Worm (Caenorhabditis elegans): ENCODE data around the gene clec-182.

clec-182 gene

DNA sequence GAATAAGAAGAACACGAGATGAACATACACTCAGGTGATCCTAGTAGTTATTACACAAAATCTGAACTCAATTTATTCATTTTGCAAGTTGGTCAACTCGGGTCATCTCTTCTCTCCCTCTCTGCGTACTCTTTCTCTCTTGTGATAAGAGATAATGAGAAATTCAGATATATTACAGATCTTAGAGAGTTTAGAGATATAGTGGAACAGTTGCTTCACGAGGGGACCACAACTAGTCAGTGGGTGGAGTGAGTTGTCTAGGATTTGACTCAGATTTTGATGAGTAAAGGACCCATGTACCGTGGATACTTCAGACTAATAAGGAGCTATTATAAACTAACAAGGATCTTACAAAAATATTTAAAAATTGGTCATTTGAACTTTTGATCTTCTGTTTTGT, 15.5 kb upstream of the clec-182 start, which contains the start of gene exc-5:
Gene exc-5 (minus strand): TSS at position 57 of the 400 bp plus-strand sequence.
- TF ChIP-seq nhr-11 (tag; optimal IDR thresholded peaks at IDR 0.05) = peak; percentile 8
- no peak for TF ChIP-seq attf-4 (tag; optimal IDR thresholded peaks at IDR 0.05)
- TF ChIP-seq aha-1 (tag) = peak; percentile 72

DNA sequence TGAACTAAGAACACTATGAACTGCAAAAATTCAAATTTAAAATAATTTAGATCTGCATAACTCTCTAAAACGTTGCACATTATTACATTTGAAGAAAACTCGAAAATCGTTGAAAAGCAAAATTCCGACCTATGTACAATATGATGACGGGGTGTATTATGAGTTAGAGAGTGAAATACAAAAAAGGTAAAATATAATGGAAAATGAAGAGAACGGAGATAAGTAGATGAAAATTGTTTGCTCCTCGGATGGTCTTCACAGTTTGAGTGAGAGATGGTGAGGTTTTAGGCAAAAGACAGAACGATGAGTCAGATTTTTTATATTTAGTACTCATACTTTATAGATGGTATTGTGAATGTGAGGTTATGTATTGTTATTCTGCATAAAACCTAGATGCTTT, 9.2 kb upstream of the clec-182 start:
- no peak for TF ChIP-seq zip-11 (GFP tag; IDR thresholded peaks at IDR 0.05)
- peak; percentile 1 for TF ChIP-seq nhr-28 (tag; optimal IDR thresholded peaks at IDR 0.05)
- TF ChIP-seq pqm-1 (tag; optimal IDR thresholded peaks at IDR 0.05) = peak; percentile 9
- TF ChIP-seq Y48G9A.11 (GFP tag; IDR thresholded peaks at IDR 0.05) = no peak
- TF ChIP-seq nhr-25 (tag; optimal IDR thresholded peaks at IDR 0.05; ENCODE audit: borderline replicate concordance, insufficient read depth) = no peak
- TF ChIP-seq dve-1 (tag; optimal IDR thresholded peaks at IDR 0.05; ENCODE audit: insufficient read depth) = peak; percentile 48
- TF ChIP-seq ces-1 (GFP tag; optimal IDR thresholded peaks at IDR 0.05) = no peak
- no peak for TF ChIP-seq daf-16 (GFP tag; optimal IDR thresholded peaks at IDR 0.05)
- peak; percentile 51 for TF ChIP-seq daf-16 (tag; optimal IDR thresholded peaks at IDR 0.05)
- TF ChIP-seq hlh-30 (tag; optimal IDR thresholded peaks at IDR 0.05; ENCODE audit: insufficient read depth) = no peak

DNA sequence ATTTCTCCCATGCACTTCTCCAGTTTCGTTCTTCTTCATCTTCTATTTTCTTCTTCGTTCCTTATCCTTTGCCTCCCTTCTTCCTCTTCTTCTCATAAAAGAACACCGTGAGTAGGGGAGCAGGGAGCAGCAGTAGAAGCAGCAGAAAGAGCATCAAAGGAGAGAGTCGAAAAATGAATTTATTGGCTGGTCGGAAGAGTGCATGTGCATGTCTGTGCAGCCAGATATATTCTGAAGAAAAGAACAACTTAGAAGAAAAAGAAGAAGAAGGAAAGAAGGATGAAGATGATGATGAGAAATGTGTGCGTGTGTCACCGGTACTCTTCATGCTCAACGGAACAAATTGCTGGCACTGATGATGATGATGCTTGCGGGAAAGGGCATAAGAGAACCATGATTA, 1.9 kb downstream of the clec-182 start:
- TF ChIP-seq aha-1 (tag) = peak; percentile 72
- TF ChIP-seq mxl-3 (GFP tag; optimal IDR thresholded peaks at IDR 0.05) = no peak
- no peak for TF ChIP-seq skn-1 (tag; optimal IDR thresholded peaks at IDR 0.05)
- no peak for TF ChIP-seq zip-11 (GFP tag; IDR thresholded peaks at IDR 0.05)
- no peak for TF ChIP-seq egl-27 (tag; optimal IDR thresholded peaks at IDR 0.05)
- no peak for TF ChIP-seq lim-7 (GFP tag; IDR thresholded peaks at IDR 0.05)
- peak; percentile 20 for TF ChIP-seq hlh-30 (tag; optimal IDR thresholded peaks at IDR 0.05; ENCODE audit: insufficient read depth)
- peak in 1 of 2 experiments; percentile 12 for TF ChIP-seq lsy-2 (tag; optimal IDR thresholded peaks at IDR 0.05)
- TF ChIP-seq fkh-10 (GFP tag; optimal IDR thresholded peaks at IDR 0.05) = peak; percentile 61
- TF ChIP-seq T26A8.4 (GFP tag; IDR thresholded peaks at IDR 0.05) = no peak
- no peak for TF ChIP-seq snpc-4 (tag; optimal IDR thresholded peaks at IDR 0.05)
- no peak for TF ChIP-seq vab-7 (GFP tag; IDR thresholded peaks at IDR 0.05)
- TF ChIP-seq mep-1 (tag; optimal IDR thresholded peaks at IDR 0.05) = peak; percentile 65
- no peak for TF ChIP-seq F26F4.8 (GFP tag; conservative IDR thresholded peaks at IDR 0.05)
- TF ChIP-seq lin-39 (tag; optimal IDR thresholded peaks at IDR 0.05) = peak; percentile 15
- TF ChIP-seq lin-15B (tag; optimal IDR thresholded peaks at IDR 0.05) = no peak
- TF ChIP-seq ctbp-1 (GFP tag; IDR thresholded peaks at IDR 0.05) = 0 out of 2 replicates have a peak, but pooled peaks have one; percentile 42
- 0 out of 2 replicates have a peak, but pooled peaks have one; percentile 10 for TF ChIP-seq hmg-1.1 (GFP tag; IDR thresholded peaks at IDR 0.05)
- TF ChIP-seq jun-1 (tag; optimal IDR thresholded peaks at IDR 0.05) = no peak

DNA sequence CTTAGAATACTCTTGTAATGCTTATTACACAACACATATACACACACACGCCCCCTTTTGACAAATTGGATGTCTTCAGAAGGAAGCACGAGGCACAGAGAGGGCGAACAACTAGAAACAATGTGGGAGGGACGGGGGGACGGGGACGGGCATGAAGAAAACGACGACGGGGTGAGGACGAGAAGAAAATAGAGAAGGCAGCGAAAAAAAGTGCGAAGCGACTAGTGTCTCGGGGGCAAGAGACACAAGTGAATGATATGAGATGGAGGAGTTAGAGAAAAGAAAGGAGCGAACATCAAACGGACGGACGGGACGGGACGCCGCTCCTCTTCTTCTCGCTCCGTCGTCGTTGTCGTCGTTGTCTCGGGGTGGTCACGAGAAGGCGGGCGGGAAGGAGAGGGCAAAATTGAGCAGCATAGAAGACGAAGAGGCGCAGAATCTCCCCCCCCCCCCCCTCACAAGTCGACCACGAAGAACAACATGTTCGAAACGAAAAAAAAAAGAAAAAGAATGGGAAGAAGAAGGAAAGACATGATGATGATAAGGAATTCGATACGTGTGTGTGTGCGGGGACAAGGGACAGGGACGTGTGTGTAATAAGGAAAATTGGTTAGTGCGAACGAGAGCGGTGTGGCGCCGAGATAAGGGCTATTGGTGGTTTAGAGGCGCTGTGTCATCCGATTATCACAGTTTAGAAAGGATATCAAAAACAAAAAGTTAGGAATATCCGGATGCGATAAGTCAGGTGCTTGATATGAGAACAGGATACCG, 3.1 kb downstream of the clec-182 start:
- TF ChIP-seq ZK337.2 (GFP tag; IDR thresholded peaks at IDR 0.05) = no peak
- peak; percentile 31 for TF ChIP-seq sdz-12 (GFP tag; optimal IDR thresholded peaks at IDR 0.05)
- TF ChIP-seq lin-1 (GFP tag; IDR thresholded peaks at IDR 0.05) = peak; percentile 50; the same call in 1 of the 2 replicates
- no peak for TF ChIP-seq lir-3 (tag; optimal IDR thresholded peaks at IDR 0.05)
- TF ChIP-seq lsy-2 (tag; optimal IDR thresholded peaks at IDR 0.05) = peak; percentile 70 to 78
- peak; percentile 37; the same call in 1 of the 2 replicates for TF ChIP-seq lin-29 (GFP tag; IDR thresholded peaks at IDR 0.05)
- TF ChIP-seq ceh-20 (GFP tag; IDR thresholded peaks at IDR 0.05) = peak; percentile 68
- peak; percentile 27 for TF ChIP-seq F10B5.3 (tag; optimal IDR thresholded peaks at IDR 0.05)
- no peak for TF ChIP-seq daf-12 (tag; optimal IDR thresholded peaks at IDR 0.05)
- TF ChIP-seq T26A8.4 (GFP tag; IDR thresholded peaks at IDR 0.05) = peak; percentile 68; the same call in 1 of the 2 replicates
- 0 out of 2 replicates have a peak, but pooled peaks have one; percentile 18 for TF ChIP-seq arid-1 (GFP tag; conservative IDR thresholded peaks at IDR 0.05)
- TF ChIP-seq jun-1 (tag; optimal IDR thresholded peaks at IDR 0.05) = peak; percentile 52
- peak; percentile 93 for TF ChIP-seq tra-1 (GFP tag; IDR thresholded peaks at IDR 0.05)
- TF ChIP-seq F49E8.2 (tag; optimal IDR thresholded peaks at IDR 0.05; ENCODE audit: borderline replicate concordance) = no peak
- TF ChIP-seq ces-1 (GFP tag; optimal IDR thresholded peaks at IDR 0.05) = peak; percentile 1
- peak; percentile 100 for TF ChIP-seq set-16 (GFP tag; IDR thresholded peaks at IDR 0.05)
- TF ChIP-seq dmd-9 (GFP tag; IDR thresholded peaks at IDR 0.05) = no peak
- peak; percentile 87 for TF ChIP-seq ctbp-1 (GFP tag; IDR thresholded peaks at IDR 0.05)
- peak; percentile 83 for TF ChIP-seq nhr-48 (tag; optimal IDR thresholded peaks at IDR 0.05)
- no peak for TF ChIP-seq Y105C5A.15 (GFP tag; IDR thresholded peaks at IDR 0.05)
- peak; percentile 51 to 71 for TF ChIP-seq daf-16 (GFP tag; optimal IDR thresholded peaks at IDR 0.05)
- TF ChIP-seq daf-16 (tag; optimal IDR thresholded peaks at IDR 0.05) = peak; percentile 62
